Worm (Caenorhabditis elegans): ENCODE results near the gene C32D5.12.

DNA sequence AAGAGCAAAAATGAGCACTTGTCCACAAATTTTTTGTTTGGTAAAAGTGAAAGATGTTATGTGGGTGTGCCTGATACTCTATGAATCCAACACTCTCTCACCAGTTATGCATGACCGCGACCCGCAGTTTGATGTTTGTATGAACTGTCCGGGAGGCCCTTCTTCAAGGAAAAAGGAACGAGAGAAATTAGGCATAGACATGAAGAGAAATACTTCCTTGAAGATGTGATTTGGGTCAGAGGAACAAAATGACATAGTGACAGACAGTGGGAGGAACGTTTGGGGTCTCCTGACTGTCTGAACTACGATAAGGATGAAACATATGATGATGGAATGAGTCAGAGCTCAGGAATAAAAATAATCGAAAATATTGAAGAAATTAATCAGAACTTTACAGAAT lies 17.7 kb downstream of the C32D5.12 start:
- TF ChIP-seq lin-15B (tag; optimal IDR thresholded peaks at IDR 0.05), result no peak
- TF ChIP-seq ceh-82 (tag; optimal IDR thresholded peaks at IDR 0.05), result no peak
- TF ChIP-seq nhr-28 (tag; optimal IDR thresholded peaks at IDR 0.05), result no peak
- no peak for TF ChIP-seq nhr-237 (tag; optimal IDR thresholded peaks at IDR 0.05)
- TF ChIP-seq ama-1 (optimal IDR thresholded peaks at IDR 0.05), result no peak
- no peak for TF ChIP-seq nhr-67 (tag; optimal IDR thresholded peaks at IDR 0.05)
- no peak for TF ChIP-seq ceh-28 (tag; optimal IDR thresholded peaks at IDR 0.05)
- no peak for TF ChIP-seq nhr-76 (tag; optimal IDR thresholded peaks at IDR 0.05)
- TF ChIP-seq ZK546.5 (tag; optimal IDR thresholded peaks at IDR 0.05), result no peak
- TF ChIP-seq snpc-4 (tag; optimal IDR thresholded peaks at IDR 0.05), result no peak
- no peak for TF ChIP-seq mdl-1 (tag; optimal IDR thresholded peaks at IDR 0.05)

Data from whole organism, L3 larva.